Worm (Caenorhabditis elegans): Measurements from ENCODE around the gene dpf-6.

ce11 chrIII:8001557-8001956 lies 36.5 kb upstream of the dpf-6 start:
- TF ChIP-seq flt-1 (GFP tag; IDR thresholded peaks at IDR 0.05): no peak
- no peak for TF ChIP-seq ama-1 (optimal IDR thresholded peaks at IDR 0.05)
- no peak for TF ChIP-seq pes-1 (GFP tag; IDR thresholded peaks at IDR 0.05)
- TF ChIP-seq tra-4 (tag; optimal IDR thresholded peaks at IDR 0.05): no peak
- no peak for TF ChIP-seq aly-1 (tag; optimal IDR thresholded peaks at IDR 0.05)
- TF ChIP-seq tbx-37 (GFP tag; conservative IDR thresholded peaks at IDR 0.05): no peak
